Fruit fly (Drosophila melanogaster) whole organism, embryonic: Measurements from ENCODE around the gene CG33986.

Experiments
- Atf-2 ChIP-seq: fragments of 200-800 bp; sonication (Bioruptor generic); optimal IDR thresholded peaks from 2 replicates; lab custom pipeline; 2016; ENCODE audit warnings: missing biosample characterization, missing genetic modification characterization
- Bteb2 ChIP-seq: fragments of 200-800 bp; sonication (Bioruptor generic); optimal IDR thresholded peaks from 2 replicates; lab custom pipeline; 2016; ENCODE audit warnings: missing biosample characterization, missing genetic modification characterization
- CG10267 ChIP-seq: fragments of 200-800 bp; sonication (Bioruptor generic); optimal IDR thresholded peaks from 2 replicates; lab custom pipeline; 2018; ENCODE audit warnings: missing biosample characterization, mild to moderate bottlenecking, missing genetic modification characterization, moderate library complexity
- CG11085 ChIP-seq: fragments of 200-800 bp; sonication (Bioruptor generic); IDR thresholded peaks from 2 replicates; pipeline ENCODE4 v1.3.6; 2022; ENCODE audit warnings: missing biosample characterization, missing genetic modification characterization
- CG11504 ChIP-seq: fragments of 200-800 bp; sonication (Bioruptor generic); optimal IDR thresholded peaks from 3 replicates; lab custom pipeline; 2019; ENCODE audit warnings: missing biosample characterization, mild to moderate bottlenecking, missing genetic modification characterization, moderate library complexity
- CG11560 ChIP-seq: fragments of 200-800 bp; sonication (Bioruptor generic); IDR thresholded peaks from 3 replicates; pipeline ENCODE4 v1.3.6; 2022; ENCODE audit warnings: missing biosample characterization, missing genetic modification characterization
- CG11696 ChIP-seq: fragments of 200-800 bp; sonication (Bioruptor generic); IDR thresholded peaks from 2 replicates; pipeline ENCODE4 v1.3.6; 2022; ENCODE audit warnings: missing biosample characterization, missing genetic modification characterization
- CG12155 ChIP-seq: fragments of 200-800 bp; sonication (Bioruptor generic); optimal IDR thresholded peaks from 3 replicates; lab custom pipeline; 2016; ENCODE audit warnings: missing biosample characterization, missing genetic modification characterization
- CG12219 ChIP-seq: fragments of 200-800 bp; sonication (Bioruptor generic); optimal IDR thresholded peaks from 3 replicates; lab custom pipeline; 2018; ENCODE audit warnings: missing biosample characterization, mild to moderate bottlenecking, missing genetic modification characterization
- CG12391 ChIP-seq: fragments of 200-800 bp; sonication (Bioruptor generic); optimal IDR thresholded peaks from 3 replicates; lab custom pipeline; 2018; ENCODE audit warnings: missing biosample characterization, mild to moderate bottlenecking, missing genetic modification characterization, moderate library complexity
- CG13296 ChIP-seq: fragments of 200-800 bp; sonication (Bioruptor generic); optimal IDR thresholded peaks from 3 replicates; lab custom pipeline; 2018; ENCODE audit warnings: missing biosample characterization, mild to moderate bottlenecking, missing genetic modification characterization
- CG13424 ChIP-seq: fragments of 200-800 bp; sonication (Bioruptor generic); optimal IDR thresholded peaks from 2 replicates; lab custom pipeline; 2019; ENCODE audit warnings: missing biosample characterization, mild to moderate bottlenecking, missing genetic modification characterization, moderate library complexity
- CG14441 ChIP-seq: fragments of 200-800 bp; sonication (Bioruptor generic); IDR thresholded peaks from 2 replicates; pipeline ENCODE4 v1.3.6; 2022; ENCODE audit warnings: missing biosample characterization, missing genetic modification characterization
- CG17361 ChIP-seq: fragments of 200-800 bp; sonication (Bioruptor generic); IDR thresholded peaks from 3 replicates; pipeline ENCODE4 v1.3.6; 2022; ENCODE audit warnings: missing biosample characterization, missing genetic modification characterization
- CG17385 ChIP-seq: fragments of 200-800 bp; sonication (Bioruptor generic); optimal IDR thresholded peaks from 3 replicates; lab custom pipeline; 2018; ENCODE audit warnings: missing biosample characterization, mild to moderate bottlenecking, missing genetic modification characterization
- CG31388 ChIP-seq: fragments of 200-800 bp; sonication (Bioruptor generic); optimal IDR thresholded peaks from 2 replicates; lab custom pipeline; 2016; ENCODE audit warnings: missing biosample characterization, missing genetic modification characterization
- CG34376 ChIP-seq: fragments of 200-800 bp; sonication (Bioruptor generic); optimal IDR thresholded peaks from 2 replicates; lab custom pipeline; 2018; ENCODE audit warnings: missing biosample characterization, mild to moderate bottlenecking, missing genetic modification characterization
- CG43689 ChIP-seq: fragments of 200-800 bp; sonication (Bioruptor generic); IDR thresholded peaks from 2 replicates; pipeline ENCODE4 v1.3.6; 2022; ENCODE audit warnings: missing biosample characterization, missing genetic modification characterization
- CG4617 ChIP-seq: fragments of 200-800 bp; sonication (Bioruptor generic); optimal IDR thresholded peaks from 3 replicates; lab custom pipeline; 2016; ENCODE audit warnings: missing biosample characterization, missing genetic modification characterization, borderline replicate concordance
- CG7963 ChIP-seq: fragments of 200-800 bp; sonication (Bioruptor generic); IDR thresholded peaks from 3 replicates; pipeline ENCODE4 v1.3.6; 2022; ENCODE audit warnings: missing biosample characterization, missing genetic modification characterization; ENCODE audit not compliant: partially characterized antibody
- CG7987 ChIP-seq: fragments of 200-800 bp; sonication (Bioruptor generic); optimal IDR thresholded peaks from 2 replicates; lab custom pipeline; 2018; ENCODE audit warnings: missing biosample characterization, mild to moderate bottlenecking, missing genetic modification characterization, moderate library complexity
- CG9609 ChIP-seq: fragments of 200-800 bp; sonication (Bioruptor generic); optimal IDR thresholded peaks from 3 replicates; lab custom pipeline; 2016; ENCODE audit warnings: missing biosample characterization, missing genetic modification characterization
- Deaf1 ChIP-seq: fragments of 200-800 bp; optimal IDR thresholded peaks from 3 replicates; lab custom pipeline; 2019; ENCODE audit warnings: missing biosample characterization, mild to moderate bottlenecking, missing genetic modification characterization, moderate library complexity
- Dfd ChIP-seq, 2 experiments: fragments of >200 bp; optimal IDR thresholded peaks; 2 replicates each; lab custom pipeline; 2017; ENCODE audit warnings: missing biosample characterization in 2 of 2, missing genetic modification characterization in 2 of 2
- Fer1 ChIP-seq: fragments of 200-800 bp; sonication (Bioruptor generic); optimal IDR thresholded peaks from 2 replicates; lab custom pipeline; 2017; ENCODE audit warnings: missing biosample characterization, mild to moderate bottlenecking, missing genetic modification characterization
- Gug ChIP-seq: fragments of 200-800 bp; sonication (Bioruptor generic); IDR thresholded peaks from 4 replicates; pipeline ENCODE4 v1.3.6; 2022; ENCODE audit warnings: missing biosample characterization, missing genetic modification characterization
- H2.0 ChIP-seq: fragments of 200-800 bp; sonication (Bioruptor generic); IDR thresholded peaks from 2 replicates; pipeline ENCODE4 v1.3.6; 2022; ENCODE audit warnings: missing biosample characterization, missing genetic modification characterization
- Hey ChIP-seq: fragments of 200-800 bp; sonication (Bioruptor generic); optimal IDR thresholded peaks from 3 replicates; lab custom pipeline; 2018; ENCODE audit warnings: missing biosample characterization, mild to moderate bottlenecking, missing genetic modification characterization
- Hr78 ChIP-seq, 2 experiments: fragments of 200-800 bp in 1 of 2; fragments of >200 bp in 1 of 2; sonication (Bioruptor generic) in 1 of 2; optimal IDR thresholded peaks; 2 replicates each; lab custom pipeline; 2017 to 2019; ENCODE audit warnings: missing biosample characterization in 2 of 2, missing genetic modification characterization in 2 of 2, mild to moderate bottlenecking in 1 of 2, moderate library complexity in 1 of 2
- Jarid2 ChIP-seq: fragments of 200-800 bp; sonication (Bioruptor generic); optimal IDR thresholded peaks from 3 replicates; lab custom pipeline; 2017; ENCODE audit warnings: mild to moderate bottlenecking, missing biosample characterization, missing genetic modification reagents, missing genetic modification characterization
- MBD-R2 ChIP-seq: fragments of 200-800 bp; sonication (Bioruptor generic); IDR thresholded peaks from 2 replicates; pipeline ENCODE4 v1.3.6; 2022; ENCODE audit warnings: missing biosample characterization, missing genetic modification characterization
- Ssrp ChIP-seq: fragments of 200-800 bp; sonication (Bioruptor generic); optimal IDR thresholded peaks from 2 replicates; lab custom pipeline; 2018; ENCODE audit warnings: missing biosample characterization, mild to moderate bottlenecking, missing genetic modification characterization, moderate library complexity
- TFAM ChIP-seq: fragments of 200-800 bp; sonication (Bioruptor generic); optimal IDR thresholded peaks from 2 replicates; lab custom pipeline; 2017; ENCODE audit warnings: missing biosample characterization, missing genetic modification characterization, inconsistent platforms
- Tbp ChIP-seq: fragments of >200 bp; optimal IDR thresholded peaks from 2 replicates; lab custom pipeline; 2018; ENCODE audit warnings: missing biosample characterization, missing genetic modification characterization
- ash1 ChIP-seq: fragments of 200-800 bp; sonication (Bioruptor generic); optimal IDR thresholded peaks from 2 replicates; lab custom pipeline; 2018; ENCODE audit warnings: missing biosample characterization, mild to moderate bottlenecking, missing genetic modification characterization
- chn ChIP-seq: fragments of 200-800 bp; sonication (Bioruptor generic); optimal IDR thresholded peaks from 2 replicates; lab custom pipeline; 2016; ENCODE audit warnings: missing biosample characterization, missing genetic modification characterization
- corto ChIP-seq: fragments of 200-800 bp; sonication (Bioruptor generic); optimal IDR thresholded peaks from 2 replicates; lab custom pipeline; 2016; ENCODE audit warnings: missing biosample characterization, mild to moderate bottlenecking, missing genetic modification characterization, moderate library complexity
- da ChIP-seq: fragments of 200-800 bp; sonication (Bioruptor generic); optimal IDR thresholded peaks from 2 replicates; lab custom pipeline; 2016; ENCODE audit warnings: missing biosample characterization, missing genetic modification characterization
- dm ChIP-seq: fragments of 200-800 bp; sonication (Bioruptor generic); optimal IDR thresholded peaks from 3 replicates; lab custom pipeline; 2016; ENCODE audit warnings: missing biosample characterization, missing genetic modification characterization
- dmrt11E ChIP-seq: fragments of 200-800 bp; sonication (Bioruptor generic); optimal IDR thresholded peaks from 3 replicates; lab custom pipeline; 2018; ENCODE audit warnings: missing biosample characterization, mild to moderate bottlenecking, missing genetic modification characterization, moderate library complexity
- hb ChIP-seq: fragments of 200-800 bp; sonication (Bioruptor generic); IDR thresholded peaks from 3 replicates; pipeline ENCODE4 v1.3.6; 2022; ENCODE audit warnings: missing biosample characterization, missing genetic modification characterization; ENCODE audit not compliant: partially characterized antibody
- hth ChIP-seq: fragments of >200 bp; optimal IDR thresholded peaks from 2 replicates; lab custom pipeline; 2017; ENCODE audit warnings: inconsistent platforms
- ind ChIP-seq: fragments of 200-800 bp; sonication (Bioruptor generic); optimal IDR thresholded peaks from 3 replicates; lab custom pipeline; 2016; ENCODE audit warnings: missing biosample characterization, missing genetic modification characterization
- otp ChIP-seq: fragments of 200-800 bp; sonication (Bioruptor generic); IDR thresholded peaks from 3 replicates; pipeline ENCODE4, ENCODE4 v1.3.6; 2022; ENCODE audit warnings: missing biosample characterization, missing genetic modification characterization
- ranshi ChIP-seq: fragments of 200-800 bp; sonication (Bioruptor generic); IDR thresholded peaks from 2 replicates; pipeline ENCODE4 v1.3.6; 2022; ENCODE audit warnings: missing biosample characterization, missing genetic modification characterization
- sc ChIP-seq, 3 experiments: fragments of >200 bp in 2 of 3; fragments of 200-800 bp in 1 of 3; sonication (Bioruptor generic) in 1 of 3; optimal IDR thresholded peaks; 2 replicates in 2 of 3; 3 replicates in 1 of 3; lab custom pipeline; 2017; ENCODE audit warnings: mild to moderate bottlenecking in 1 of 3, missing biosample characterization in 1 of 3, missing genetic modification characterization in 1 of 3, missing genetic modification reagents in 1 of 3
- sisA ChIP-seq: fragments of 200-800 bp; sonication (Bioruptor generic); IDR thresholded peaks from 2 replicates; pipeline ENCODE4 v1.3.6; 2022; ENCODE audit warnings: missing biosample characterization, missing genetic modification characterization
- ssp ChIP-seq: fragments of 200-800 bp; sonication (Bioruptor generic); IDR thresholded peaks from 2 replicates; pipeline ENCODE4 v1.3.6; 2022; ENCODE audit warnings: missing biosample characterization, missing genetic modification characterization
- tll ChIP-seq, 2 experiments: fragments of 200-800 bp in 1 of 2; fragments of >200 bp in 1 of 2; sonication (Bioruptor generic) in 1 of 2; optimal IDR thresholded peaks; 2 replicates each; lab custom pipeline; 2017 to 2019; ENCODE audit warnings: missing biosample characterization in 2 of 2, missing genetic modification characterization in 2 of 2, mild to moderate bottlenecking in 1 of 2, moderate library complexity in 1 of 2
- vnd ChIP-seq: fragments of 200-800 bp; sonication (Bioruptor generic); IDR thresholded peaks from 3 replicates; pipeline ENCODE4 v1.3.6; 2022; ENCODE audit warnings: missing biosample characterization, missing genetic modification characterization; ENCODE audit not compliant: partially characterized antibody

Gene CG33986

dm6 chr3L:15566484-15566955, 41.5 kb upstream of the CG33986 start (continued):
- TF ChIP-seq vnd (no peak), Dfd (GFP tag; optimal IDR thresholded peaks at IDR 0.05; lab: Kevin White, UChicago) (no peak), CG10267 (tag; lab: Kevin White, UChicago) (no peak), dm (GFP tag; lab: Kevin White, UChicago) (no peak), Deaf1 (tag; lab: Kevin White, UChicago) (peak; percentile 91), Gug (GFP tag; lab: Robert Waterston, UW) (no peak), Jarid2 (GFP tag; lab: Kevin White, UChicago) (no peak), CG11085 (GFP tag; lab: Robert Waterston, UW) (no peak), CG12219 (GFP tag; lab: Kevin White, UChicago) (peak; percentile 78), Hr78 (GFP tag; optimal IDR thresholded peaks at IDR 0.05; lab: Kevin White, UChicago) (no peak), Tbp (no peak), Fer1 (GFP tag; lab: Kevin White, UChicago) (peak; percentile 90), H2.0 (GFP tag; lab: Robert Waterston, UW) (no peak), hth (lab: Kevin White, UChicago) (no peak), CG13424 (tag; lab: Kevin White, UChicago) (peak; percentile 64), ash1 (GFP tag; lab: Kevin White, UChicago) (peak; percentile 52), Atf-2 (GFP tag; lab: Kevin White, UChicago) (no peak), corto (GFP tag; lab: Kevin White, UChicago) (no peak), sc (optimal IDR thresholded peaks at IDR 0.05; lab: Kevin White, UChicago) (no peak), sc (GFP tag; optimal IDR thresholded peaks at IDR 0.05; lab: Kevin White, UChicago) (no peak), CG14441 (GFP tag; lab: Robert Waterston, UW) (peak; percentile 60; the same call in 1 of the 2 replicates), Ssrp (tag; lab: Kevin White, UChicago) (no peak), TFAM (GFP tag; lab: Kevin White, UChicago) (peak; percentile 29), CG13296 (peak; percentile 92), da (GFP tag; lab: Kevin White, UChicago) (peak; percentile 62), chn (no peak), CG12155 (GFP tag; lab: Kevin White, UChicago) (no peak), CG9609 (GFP tag; lab: Kevin White, UChicago) (no peak), MBD-R2 (GFP tag; lab: Robert Waterston, UW) (peak; percentile 30; the same call in 1 of the 2 replicates), CG17361 (no peak; the same call in 2 of the 3 replicates), CG12391 (tag; lab: Kevin White, UChicago) (peak; percentile 14), CG17385 (GFP tag; lab: Kevin White, UChicago) (no peak), otp (GFP tag; lab: Robert Waterston, UW) (peak; percentile 52; the same call in 1 of the 3 replicates), CG11504 (tag; lab: Kevin White, UChicago) (no peak), CG7963 (GFP tag; lab: Robert Waterston, UW) (no peak), ssp (GFP tag; lab: Robert Waterston, UW) (no peak), CG43689 (no peak; the same call in 1 of the 2 replicates), tll (GFP tag; optimal IDR thresholded peaks at IDR 0.05; lab: Kevin White, UChicago) (peak in 1 of 2 experiments; percentile 36), dmrt11E (tag; lab: Kevin White, UChicago) (peak; percentile 4), CG31388 (GFP tag; lab: Kevin White, UChicago) (no peak), hb (no peak), CG11560 (tag; lab: Robert Waterston, UW) (no peak), CG34376 (GFP tag; lab: Kevin White, UChicago) (peak; percentile 86), sisA (GFP tag; lab: Robert Waterston, UW) (no peak), CG7987 (peak; percentile 88), ranshi (GFP tag; lab: Robert Waterston, UW) (peak; percentile 41; the same call in 1 of the 2 replicates), ind (no peak), Bteb2 (GFP tag; lab: Kevin White, UChicago) (peak; percentile 8), CG11696 (GFP tag; lab: Robert Waterston, UW) (peak; percentile 52; the same call in 1 of the 2 replicates), CG4617 (no peak), Hey (tag; lab: Kevin White, UChicago) (peak; percentile 92)
